Fruit fly (Drosophila melanogaster) whole organism, adult: ENCODE results near the gene CG46457.

ENCODE experiments used
- CG11617 ChIP-seq: fragments of 200-800 bp; sonication (Bioruptor generic); optimal IDR thresholded peaks from 2 replicates; lab custom pipeline; 2017; ENCODE audit warnings: mild to moderate bottlenecking, missing biosample characterization, missing genetic modification reagents, missing genetic modification characterization
- CG12768 ChIP-seq: fragments of 200-800 bp; sonication (Bioruptor generic); optimal IDR thresholded peaks from 2 replicates; lab custom pipeline; 2017; ENCODE audit warnings: missing biosample characterization, missing genetic modification characterization, mild to moderate bottlenecking, moderate library complexity, missing genetic modification reagents
- CG14711 ChIP-seq: fragments of 200-800 bp; sonication (Bioruptor generic); optimal IDR thresholded peaks from 2 replicates; lab custom pipeline; 2018; ENCODE audit warnings: missing biosample characterization, mild to moderate bottlenecking, missing genetic modification characterization, moderate library complexity
- CG1620 ChIP-seq: fragments of 200-800 bp; sonication (Bioruptor generic); optimal IDR thresholded peaks from 2 replicates; lab custom pipeline; 2016; ENCODE audit warnings: missing biosample characterization, missing genetic modification characterization
- CG33017 ChIP-seq: fragments of 200-800 bp; sonication (Bioruptor generic); optimal IDR thresholded peaks from 2 replicates; lab custom pipeline; 2018; ENCODE audit warnings: missing biosample characterization, mild to moderate bottlenecking, missing genetic modification characterization, moderate library complexity
- CG5204 ChIP-seq: fragments of 200-800 bp; sonication (Bioruptor generic); optimal IDR thresholded peaks from 2 replicates; lab custom pipeline; 2016; ENCODE audit warnings: missing biosample characterization, missing genetic modification characterization
- CG7045 ChIP-seq: fragments of 200-800 bp; sonication (Bioruptor generic); optimal IDR thresholded peaks from 2 replicates; lab custom pipeline; 2017; ENCODE audit warnings: missing biosample characterization, mild to moderate bottlenecking, missing genetic modification characterization
- CG7101 ChIP-seq: fragments of 200-800 bp; sonication (Bioruptor generic); optimal IDR thresholded peaks from 2 replicates; lab custom pipeline; 2018; ENCODE audit warnings: missing biosample characterization, mild to moderate bottlenecking, missing genetic modification characterization, moderate library complexity
- Clk ChIP-seq: fragments of 200-800 bp; sonication (Bioruptor generic); optimal IDR thresholded peaks from 2 replicates; lab custom pipeline; 2017; ENCODE audit warnings: missing biosample characterization, missing genetic modification characterization
- Crg-1 ChIP-seq: fragments of 200-800 bp; sonication (Bioruptor generic); optimal IDR thresholded peaks from 2 replicates; lab custom pipeline; 2016; ENCODE audit warnings: missing biosample characterization, missing genetic modification characterization
- Hr96 ChIP-seq: fragments of 200-800 bp; sonication (Bioruptor generic); optimal IDR thresholded peaks from 2 replicates; lab custom pipeline; 2016; ENCODE audit warnings: missing biosample characterization, missing genetic modification characterization
- Mnt ChIP-seq: fragments of 200-800 bp; sonication (Bioruptor generic); optimal IDR thresholded peaks from 2 replicates; lab custom pipeline; 2016; ENCODE audit warnings: missing biosample characterization, mild to moderate bottlenecking, missing genetic modification characterization
- bab1 ChIP-seq: fragments of 200-800 bp; sonication (Bioruptor generic); optimal IDR thresholded peaks from 3 replicates; lab custom pipeline; 2019; ENCODE audit warnings: missing biosample characterization, mild to moderate bottlenecking, missing genetic modification characterization, moderate library complexity
- cic ChIP-seq: fragments of 200-800 bp; sonication (Bioruptor generic); optimal IDR thresholded peaks from 2 replicates; lab custom pipeline; 2017; ENCODE audit warnings: missing biosample characterization, mild to moderate bottlenecking, missing genetic modification characterization, moderate library complexity
- cnc ChIP-seq, 2 experiments: fragments of >200 bp; optimal IDR thresholded peaks; 2 replicates each; lab custom pipeline; 2017
- kay ChIP-seq: fragments of 200-800 bp; sonication (Bioruptor generic); peaks from one replicate; lab custom pipeline; 2016; ENCODE audit warnings: missing biosample characterization, missing genetic modification characterization, borderline replicate concordance
- ovo ChIP-seq: fragments of 200-800 bp; sonication (Bioruptor generic); optimal IDR thresholded peaks from 2 replicates; lab custom pipeline; 2016; ENCODE audit warnings: missing biosample characterization, missing genetic modification characterization
- pad ChIP-seq: fragments of 200-800 bp; sonication (Bioruptor generic); optimal IDR thresholded peaks from 3 replicates; lab custom pipeline; 2017; ENCODE audit warnings: missing biosample characterization, missing genetic modification characterization, mild to moderate bottlenecking, moderate library complexity, missing genetic modification reagents
- tj ChIP-seq: fragments of 200-800 bp; sonication (Bioruptor generic); optimal IDR thresholded peaks from 3 replicates; lab custom pipeline; 2017; ENCODE audit warnings: missing biosample characterization, mild to moderate bottlenecking, missing genetic modification characterization, moderate library complexity
- toe ChIP-seq: fragments of 200-800 bp; sonication (Bioruptor generic); optimal IDR thresholded peaks from 2 replicates; lab custom pipeline; 2016; ENCODE audit warnings: missing biosample characterization, missing genetic modification characterization

The CG46457 gene

dm6 chr3R:13529256-13529655 is at the start of gene CG46457:
Gene CG46457, minus strand, starts transcription at chr3R:13529356.
- TF ChIP-seq Mnt (GFP tag; lab: Kevin White, UChicago) (no peak), CG11617 (GFP tag; lab: Kevin White, UChicago) (no peak), Hr96 (GFP tag; lab: Kevin White, UChicago) (no peak)

dm6 chr3R:13553875-13554399 is 24.8 kb upstream of the CG46457 start:
- TF ChIP-seq CG33017 (tag; lab: Kevin White, UChicago) (no peak), CG12768 (no peak), cnc (optimal IDR thresholded peaks at IDR 0.05; lab: Kevin White, UChicago) (no peak), bab1 (GFP tag; lab: Kevin White, UChicago) (no peak), cic (GFP tag; lab: Kevin White, UChicago) (no peak), CG7101 (tag; lab: Kevin White, UChicago) (no peak), CG7045 (GFP tag; lab: Kevin White, UChicago) (no peak), Hr96 (GFP tag; lab: Kevin White, UChicago) (no peak), Crg-1 (GFP tag; lab: Kevin White, UChicago) (no peak), CG11617 (GFP tag; lab: Kevin White, UChicago) (no peak), kay (GFP tag; lab: Kevin White, UChicago) (no peak), CG1620 (no peak), CG5204 (GFP tag; lab: Kevin White, UChicago) (no peak), CG14711 (no peak), tj (no peak), Clk (no peak), Mnt (GFP tag; lab: Kevin White, UChicago) (no peak), pad (no peak), ovo (no peak), toe (GFP tag; lab: Kevin White, UChicago) (no peak)

dm6 chr3R:13553152-13553874 is 24.2 kb upstream of the CG46457 start:
- no peak for TF ChIP-seq CG5204 (GFP tag; lab: Kevin White, UChicago)
- TF ChIP-seq CG1620, result no peak
- TF ChIP-seq CG7045 (GFP tag; lab: Kevin White, UChicago), result no peak
- no peak for TF ChIP-seq Hr96 (GFP tag; lab: Kevin White, UChicago)
- TF ChIP-seq Crg-1 (GFP tag; lab: Kevin White, UChicago), result no peak
- no peak for TF ChIP-seq CG14711
- no peak for TF ChIP-seq CG7101 (tag; lab: Kevin White, UChicago)
- no peak for TF ChIP-seq kay (GFP tag; lab: Kevin White, UChicago)

DNA sequence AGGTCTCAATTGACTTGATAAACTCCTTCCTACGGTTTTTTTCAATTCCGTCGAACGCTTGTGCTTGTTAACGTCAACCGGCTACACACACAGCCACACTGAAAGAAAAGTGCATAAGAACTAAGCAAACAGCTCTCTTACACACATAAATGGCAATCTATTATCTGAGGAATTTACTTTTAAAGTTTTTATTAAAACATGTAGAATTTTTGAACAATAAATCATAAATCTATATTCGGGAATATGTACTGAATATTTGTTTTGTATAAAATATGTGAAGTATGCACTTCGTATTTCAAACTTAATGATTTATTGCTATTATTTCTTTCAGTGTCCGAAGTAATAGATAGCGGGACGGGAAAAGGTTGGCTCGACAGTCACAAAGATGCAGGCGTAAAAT is 20.4 kb upstream of the CG46457 start:
- TF ChIP-seq CG1620, result no peak

dm6 chr3R:13548441-13548818 is 19.3 kb upstream of the CG46457 start:
- TF ChIP-seq CG11617 (GFP tag; lab: Kevin White, UChicago) (no peak), CG1620 (no peak), CG7045 (GFP tag; lab: Kevin White, UChicago) (no peak), CG12768 (no peak), Crg-1 (GFP tag; lab: Kevin White, UChicago) (no peak), toe (GFP tag; lab: Kevin White, UChicago) (no peak), CG14711 (no peak)

DNA sequence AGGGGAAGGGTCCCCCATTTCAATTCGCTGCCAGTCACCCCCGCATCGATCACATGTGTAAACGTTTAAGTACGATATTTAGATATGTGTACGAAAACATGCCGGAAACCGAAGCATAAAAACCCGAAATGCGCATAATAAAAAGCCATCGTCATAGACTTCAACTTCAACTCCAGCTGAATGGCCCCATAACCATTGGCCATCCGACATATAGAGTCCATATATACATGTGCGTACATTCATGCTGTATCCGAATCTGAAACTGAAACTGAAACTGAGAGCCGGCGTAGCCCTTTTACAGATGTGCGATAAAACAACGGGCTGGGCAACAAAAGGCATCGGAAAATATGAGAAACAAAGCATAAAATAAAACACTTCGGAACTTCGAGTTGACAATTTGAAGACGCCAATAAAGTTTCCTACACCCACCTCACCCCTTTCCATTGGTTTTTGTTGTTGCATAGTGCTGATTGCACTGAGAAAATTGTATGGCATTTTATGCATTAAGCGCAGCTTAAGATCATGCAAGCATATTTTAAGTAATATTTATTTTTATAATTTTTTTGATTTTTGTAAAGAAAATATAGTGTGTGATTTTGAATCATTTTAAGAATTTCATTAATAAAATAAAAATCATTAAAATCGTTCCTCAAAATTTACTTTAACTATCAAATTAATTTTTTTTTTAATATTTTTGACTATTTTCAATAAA is 18.7 kb upstream of the CG46457 start:
- TF ChIP-seq CG7101 (tag; lab: Kevin White, UChicago) (no peak), Mnt (GFP tag; lab: Kevin White, UChicago) (no peak), CG11617 (GFP tag; lab: Kevin White, UChicago) (no peak), CG1620 (no peak), Clk (no peak), bab1 (GFP tag; lab: Kevin White, UChicago) (no peak), kay (GFP tag; lab: Kevin White, UChicago) (no peak), Crg-1 (GFP tag; lab: Kevin White, UChicago) (no peak), Hr96 (GFP tag; lab: Kevin White, UChicago) (no peak), cic (GFP tag; lab: Kevin White, UChicago) (no peak), CG5204 (GFP tag; lab: Kevin White, UChicago) (no peak), CG33017 (tag; lab: Kevin White, UChicago) (no peak), toe (GFP tag; lab: Kevin White, UChicago) (no peak), ovo (no peak)

- no peak for TF ChIP-seq CG7045 (GFP tag; lab: Kevin White, UChicago)
- TF ChIP-seq Mnt (GFP tag; lab: Kevin White, UChicago), result no peak
- TF ChIP-seq CG33017 (tag; lab: Kevin White, UChicago), result no peak
- TF ChIP-seq CG7101 (tag; lab: Kevin White, UChicago), result no peak
- TF ChIP-seq pad, result no peak
- no peak for TF ChIP-seq Crg-1 (GFP tag; lab: Kevin White, UChicago)
- TF ChIP-seq CG1620, result no peak
- TF ChIP-seq toe (GFP tag; lab: Kevin White, UChicago), result no peak
- no peak for TF ChIP-seq cic (GFP tag; lab: Kevin White, UChicago)
- TF ChIP-seq ovo, result no peak
- no peak for TF ChIP-seq Hr96 (GFP tag; lab: Kevin White, UChicago)
- no peak for TF ChIP-seq cnc (optimal IDR thresholded peaks at IDR 0.05; lab: Kevin White, UChicago)
- TF ChIP-seq Clk, result no peak
- no peak for TF ChIP-seq tj
- no peak for TF ChIP-seq CG11617 (GFP tag; lab: Kevin White, UChicago)
These were observed 16.1 kb upstream of the CG46457 start, which contains the start of gene CG31337 for dm6 chr3R:13545300-13545699. Gene CG31337, minus strand, starts transcription at chr3R:13545400.
